Fruit fly (Drosophila melanogaster) whole organism, embryonic: ENCODE measurements around the gene Pif1A.

Source experiments
- CG11093 ChIP-seq: fragments of 200-800 bp; sonication (Bioruptor generic); IDR thresholded peaks from 3 replicates; pipeline ENCODE4 v1.3.6; 2022; ENCODE audit warnings: missing biosample characterization, missing genetic modification characterization
- CG31388 ChIP-seq: fragments of 200-800 bp; sonication (Bioruptor generic); optimal IDR thresholded peaks from 2 replicates; lab custom pipeline; 2016; ENCODE audit warnings: missing biosample characterization, missing genetic modification characterization
- Hmr ChIP-seq: fragments of 200-800 bp; sonication (Bioruptor generic); optimal IDR thresholded peaks from 3 replicates; lab custom pipeline; 2017; ENCODE audit warnings: mild to moderate bottlenecking, missing biosample characterization, missing genetic modification reagents, missing genetic modification characterization
- fd3F ChIP-seq: fragments of 200-800 bp; sonication (Bioruptor generic); optimal IDR thresholded peaks from 2 replicates; lab custom pipeline; 2018; ENCODE audit warnings: missing biosample characterization, mild to moderate bottlenecking, missing genetic modification characterization, moderate library complexity
- hb ChIP-seq: fragments of 200-800 bp; sonication (Bioruptor generic); IDR thresholded peaks from 3 replicates; pipeline ENCODE4 v1.3.6; 2022; ENCODE audit warnings: missing biosample characterization, missing genetic modification characterization; ENCODE audit not compliant: partially characterized antibody
- lab ChIP-seq: fragments of 200-800 bp; sonication (Bioruptor generic); optimal IDR thresholded peaks from 3 replicates; lab custom pipeline; 2017; ENCODE audit warnings: missing biosample characterization, missing genetic modification characterization, mild to moderate bottlenecking, moderate library complexity, missing genetic modification reagents

- TF ChIP-seq hb (GFP tag; lab: Robert Waterston, UW): no peak
- TF ChIP-seq fd3F (GFP tag; lab: Kevin White, UChicago): no peak
- no peak for TF ChIP-seq lab
- no peak for TF ChIP-seq CG31388
- no peak for TF ChIP-seq Hmr (GFP tag; lab: Kevin White, UChicago)
- TF ChIP-seq CG11093 (GFP tag; lab: Robert Waterston, UW): no peak
Measured at dm6 chr3R:8822919-8823318, 21.9 kb upstream of the Pif1A start.
